Worm (Caenorhabditis elegans) whole organism, L1 larva: ENCODE measurements around the gene ttbk-6.

Source experiments
- C04F5.9 ChIP-seq: sonication (generic microtip); optimal IDR thresholded peaks from 2 replicates; lab custom pipeline; 2016; ENCODE audit warnings: missing genetic modification characterization, missing compliant biosample characterization
- C16A3.4 ChIP-seq: fragments of 150-350 bp; optimal IDR thresholded peaks from 2 replicates; lab custom pipeline; 2014; ENCODE audit warnings: missing biosample characterization, missing genetic modification characterization
- F16B12.6 ChIP-seq: fragments of 150-350 bp; optimal IDR thresholded peaks from 2 replicates; lab custom pipeline; 2014; ENCODE audit warnings: missing biosample characterization, missing genetic modification characterization
- Y116A8C.19 ChIP-seq: sonication (generic microtip); optimal IDR thresholded peaks from 2 replicates; lab custom pipeline; 2016; ENCODE audit warnings: missing compliant biosample characterization, missing genetic modification characterization, borderline replicate concordance
- aha-1 ChIP-seq: fragments of 150-350 bp; optimal IDR thresholded peaks from 2 replicates; lab custom pipeline; 2014; ENCODE audit warnings: missing biosample characterization, missing genetic modification characterization
- blmp-1 ChIP-seq: fragments of 150-350 bp; optimal IDR thresholded peaks from 2 replicates; lab custom pipeline; 2014; ENCODE audit warnings: missing biosample characterization, missing genetic modification characterization
- ceh-8 ChIP-seq: fragments of 200-800 bp; sonication (Bioruptor generic); optimal IDR thresholded peaks from 2 replicates; lab custom pipeline; 2018; ENCODE audit warnings: mild to moderate bottlenecking, missing genetic modification characterization, moderate library complexity, missing compliant biosample characterization
- dsc-1 ChIP-seq: sonication (generic microtip); optimal IDR thresholded peaks from 2 replicates; lab custom pipeline; 2016; ENCODE audit warnings: mild to moderate bottlenecking, missing genetic modification characterization, missing compliant biosample characterization
- efl-1 ChIP-seq, 4 experiments: fragments of 150-350 bp; optimal IDR thresholded peaks in 3 of 4; peaks in 1 of 4; 1 replicate in 1 of 4; 2 replicates in 3 of 4; lab custom pipeline; 2014; ENCODE audit warnings: missing biosample characterization in 2 of 4, missing genetic modification characterization in 2 of 4, missing genetic modification reagents in 2 of 4
- efl-3 ChIP-seq: fragments of 200-800 bp; sonication (Bioruptor generic); optimal IDR thresholded peaks from 2 replicates; lab custom pipeline; 2018; ENCODE audit warnings: mild to moderate bottlenecking, missing genetic modification characterization, missing compliant biosample characterization
- egl-13 ChIP-seq: sonication (generic microtip); optimal IDR thresholded peaks from 2 replicates; lab custom pipeline; 2016; ENCODE audit warnings: missing genotype, missing genetic modification reagents, missing genetic modification characterization, missing compliant biosample characterization
- elt-2 ChIP-seq: sonication (generic microtip); optimal IDR thresholded peaks from 2 replicates; lab custom pipeline; 2016; ENCODE audit warnings: missing genetic modification characterization, mild to moderate bottlenecking, inconsistent platforms, missing compliant biosample characterization, missing genetic modification reagents
- elt-3 ChIP-seq, 6 experiments: fragments of 150-350 bp in 1 of 6; sonication (generic microtip); optimal IDR thresholded peaks; 2 replicates each; lab custom pipeline; 2017 to 2018; ENCODE audit warnings: missing biosample characterization in 6 of 6, missing genetic modification characterization in 6 of 6, inconsistent platforms in 1 of 6
- fkh-4 ChIP-seq: sonication (generic microtip); optimal IDR thresholded peaks from 2 replicates; lab custom pipeline; 2016; ENCODE audit warnings: missing compliant biosample characterization, missing genetic modification characterization, borderline replicate concordance
- fkh-8 ChIP-seq: sonication (generic microtip); optimal IDR thresholded peaks from 2 replicates; lab custom pipeline; 2016; ENCODE audit warnings: mild to moderate bottlenecking, missing genetic modification characterization, missing compliant biosample characterization
- grh-1 ChIP-seq: fragments of 200-800 bp; sonication (Bioruptor generic); IDR thresholded peaks from 2 replicates; pipeline ENCODE4 v1.3.6; 2022; ENCODE audit warnings: missing genetic modification reagents, missing genetic modification characterization, missing compliant biosample characterization
- hlh-17 ChIP-seq: fragments of 200-800 bp; sonication (Bioruptor generic); optimal IDR thresholded peaks from 2 replicates; lab custom pipeline; 2018; ENCODE audit warnings: missing genetic modification characterization, mild to moderate bottlenecking, missing compliant biosample characterization, moderate library complexity, borderline replicate concordance
- jun-1 ChIP-seq: fragments of 150-350 bp; optimal IDR thresholded peaks from 2 replicates; lab custom pipeline; 2014; ENCODE audit warnings: missing biosample characterization, missing genetic modification reagents, missing genetic modification characterization
- lin-13 ChIP-seq: fragments of 150-350 bp; optimal IDR thresholded peaks from 2 replicates; lab custom pipeline; 2014; ENCODE audit warnings: missing biosample characterization, missing genetic modification reagents, missing genetic modification characterization
- lin-14 ChIP-seq: fragments of 200-800 bp; sonication (Bioruptor generic); optimal IDR thresholded peaks from 2 replicates; lab custom pipeline; 2018; ENCODE audit warnings: mild to moderate bottlenecking, missing genetic modification characterization, moderate library complexity, missing compliant biosample characterization
- lin-39 ChIP-seq: fragments of 150-350 bp; optimal IDR thresholded peaks from 2 replicates; lab custom pipeline; 2014; ENCODE audit warnings: missing biosample characterization, missing genetic modification reagents, missing genetic modification characterization
- mdl-1 ChIP-seq, 2 experiments: fragments of 150-350 bp; optimal IDR thresholded peaks; 2 replicates each; lab custom pipeline; 2014 to 2017; ENCODE audit warnings: missing biosample characterization in 2 of 2, missing genetic modification characterization in 2 of 2, inconsistent platforms in 1 of 2
- mep-1 ChIP-seq: fragments of 150-350 bp; optimal IDR thresholded peaks from 2 replicates; lab custom pipeline; 2014; ENCODE audit warnings: missing biosample characterization, missing genetic modification characterization
- nhr-11 ChIP-seq: fragments of 150-350 bp; optimal IDR thresholded peaks from 2 replicates; lab custom pipeline; 2014; ENCODE audit warnings: missing biosample characterization, missing genetic modification characterization
- nhr-19 ChIP-seq: fragments of 200-800 bp; sonication (Bioruptor generic); conservative IDR thresholded peaks from 2 replicates; pipeline ENCODE4 v1.3.6; 2022; ENCODE audit warnings: missing genetic modification characterization, missing compliant biosample characterization
- nhr-20 ChIP-seq: sonication (generic microtip); optimal IDR thresholded peaks from 2 replicates; lab custom pipeline; 2016; ENCODE audit warnings: mild to moderate bottlenecking, missing genetic modification characterization, missing compliant biosample characterization
- nhr-237 ChIP-seq: fragments of 150-350 bp; optimal IDR thresholded peaks from 2 replicates; lab custom pipeline; 2014; ENCODE audit warnings: missing biosample characterization, missing genetic modification characterization
- nhr-28 ChIP-seq: fragments of 150-350 bp; optimal IDR thresholded peaks from 2 replicates; lab custom pipeline; 2014; ENCODE audit warnings: missing biosample characterization, missing genetic modification characterization
- nhr-47 ChIP-seq: sonication (generic microtip); optimal IDR thresholded peaks from 2 replicates; lab custom pipeline; 2016; ENCODE audit warnings: mild to moderate bottlenecking, missing genetic modification characterization, moderate library complexity, missing compliant biosample characterization
- nhr-71 ChIP-seq: sonication (generic microtip); optimal IDR thresholded peaks from 2 replicates; lab custom pipeline; 2016; ENCODE audit warnings: mild to moderate bottlenecking, missing genetic modification characterization, moderate library complexity, missing compliant biosample characterization
- nhr-77 ChIP-seq: fragments of 150-350 bp; optimal IDR thresholded peaks from 2 replicates; lab custom pipeline; 2014; ENCODE audit warnings: missing biosample characterization, missing genetic modification characterization
- nhr-84 ChIP-seq: sonication (generic microtip); optimal IDR thresholded peaks from 2 replicates; lab custom pipeline; 2017; ENCODE audit warnings: missing biosample characterization, missing genetic modification characterization
- nhr-85 ChIP-seq: sonication (generic microtip); peaks from one replicate; lab custom pipeline; 2016; ENCODE audit warnings: missing genetic modification characterization, inconsistent platforms, missing compliant biosample characterization
- nhr-90 ChIP-seq: sonication (generic microtip); optimal IDR thresholded peaks from 2 replicates; lab custom pipeline; 2016; ENCODE audit warnings: mild to moderate bottlenecking, missing genetic modification characterization, missing compliant biosample characterization; ENCODE audit not compliant: poor library complexity
- pax-3 ChIP-seq: fragments of 200-800 bp; sonication (Bioruptor generic); optimal IDR thresholded peaks from 2 replicates; lab custom pipeline; 2018; ENCODE audit warnings: mild to moderate bottlenecking, missing genetic modification characterization, moderate library complexity, missing compliant biosample characterization
- pqm-1 ChIP-seq: sonication (generic microtip); optimal IDR thresholded peaks from 3 replicates; lab custom pipeline; 2017; ENCODE audit warnings: missing biosample characterization, missing genetic modification characterization
- rnt-1 ChIP-seq: sonication (generic microtip); optimal IDR thresholded peaks from 2 replicates; lab custom pipeline; 2016; ENCODE audit warnings: mild to moderate bottlenecking, missing genetic modification characterization, moderate library complexity, missing compliant biosample characterization
- skn-1 ChIP-seq: fragments of 150-350 bp; optimal IDR thresholded peaks from 2 replicates; lab custom pipeline; 2014; ENCODE audit warnings: missing biosample characterization, missing genetic modification characterization
- snpc-4 ChIP-seq: fragments of 150-350 bp; optimal IDR thresholded peaks from 2 replicates; lab custom pipeline; 2014; ENCODE audit warnings: missing biosample characterization, missing genetic modification characterization
- snu-23 ChIP-seq: sonication (generic microtip); optimal IDR thresholded peaks from 2 replicates; lab custom pipeline; 2016; ENCODE audit warnings: missing genetic modification characterization, missing compliant biosample characterization
- sox-4 ChIP-seq: sonication (generic microtip); optimal IDR thresholded peaks from 2 replicates; lab custom pipeline; 2016; ENCODE audit warnings: missing genetic modification characterization, missing compliant biosample characterization
- swsn-7 ChIP-seq: sonication (generic microtip); optimal IDR thresholded peaks from 2 replicates; lab custom pipeline; 2016; ENCODE audit warnings: missing genetic modification characterization, missing compliant biosample characterization
- tbx-2 ChIP-seq: sonication (generic microtip); optimal IDR thresholded peaks from 2 replicates; lab custom pipeline; 2016; ENCODE audit warnings: missing genetic modification characterization, missing compliant biosample characterization
- tlp-1 ChIP-seq: fragments of 150-350 bp; optimal IDR thresholded peaks from 2 replicates; lab custom pipeline; 2014; ENCODE audit warnings: missing biosample characterization, missing genetic modification characterization
- unc-130 ChIP-seq: fragments of 150-350 bp; optimal IDR thresholded peaks from 2 replicates; lab custom pipeline; 2017; ENCODE audit warnings: missing biosample characterization, missing genetic modification characterization, inconsistent platforms
- vab-15 ChIP-seq: sonication (generic microtip); optimal IDR thresholded peaks from 2 replicates; lab custom pipeline; 2017; ENCODE audit warnings: missing genotype, mild to moderate bottlenecking, missing genetic modification characterization, missing compliant biosample characterization
- xbp-1 ChIP-seq: sonication (generic microtip); optimal IDR thresholded peaks from 2 replicates; lab custom pipeline; 2016; ENCODE audit warnings: missing genetic modification characterization, missing compliant biosample characterization
- zip-4 ChIP-seq: fragments of 200-800 bp; sonication (Bioruptor generic); optimal IDR thresholded peaks from 2 replicates; lab custom pipeline; 2018; ENCODE audit warnings: mild to moderate bottlenecking, missing genetic modification characterization, moderate library complexity, missing compliant biosample characterization
- ztf-4 ChIP-seq: fragments of 150-350 bp; optimal IDR thresholded peaks from 2 replicates; lab custom pipeline; 2014; ENCODE audit warnings: missing biosample characterization, missing genetic modification characterization

The ttbk-6 gene

ce11 chrIII:5077150-5077814 lies 2.8 kb downstream of the ttbk-6 start, which contains the start of gene alh-1 (continued):
- TF ChIP-seq dsc-1 (tag; lab: Kevin White, UChicago) (no peak), nhr-85 (tag; lab: Kevin White, UChicago) (peak; percentile 57), nhr-28 (tag; lab: Kevin White, UChicago) (no peak), sox-4 (tag; lab: Kevin White, UChicago) (no peak), nhr-20 (tag; lab: Kevin White, UChicago) (peak; percentile 57)

DNA sequence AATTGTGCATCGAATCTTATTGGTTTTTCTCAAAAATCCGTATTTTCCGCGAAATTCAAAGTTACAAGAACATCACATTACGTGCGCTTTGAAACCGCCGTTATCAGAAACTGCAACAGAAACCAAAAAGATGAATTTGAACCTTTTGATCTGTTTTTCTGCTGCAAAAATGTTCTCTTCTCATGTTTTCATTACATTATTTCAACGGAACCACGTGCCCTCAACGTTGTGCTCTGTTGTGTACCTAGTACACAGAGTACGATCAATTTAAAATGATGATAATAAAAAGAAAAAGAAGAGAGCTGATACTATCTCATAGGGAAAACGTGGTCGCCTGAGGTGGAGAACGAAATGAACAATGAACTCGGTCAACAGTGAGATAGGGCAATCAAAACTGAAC lies 3.6 kb downstream of the ttbk-6 start:
- TF ChIP-seq nhr-85 (tag; lab: Kevin White, UChicago) (peak; percentile 90), lin-39 (tag; lab: Kevin White, UChicago) (no peak), F16B12.6 (tag; lab: Kevin White, UChicago) (no peak), snu-23 (GFP tag; lab: Kevin White, UChicago) (peak; percentile 87), lin-14 (GFP tag; lab: Kevin White, UChicago) (peak; percentile 94), nhr-11 (tag; lab: Kevin White, UChicago) (peak; percentile 32), nhr-71 (tag; lab: Kevin White, UChicago) (peak; percentile 94), pqm-1 (tag; lab: Kevin White, UChicago) (no peak), nhr-20 (tag; lab: Kevin White, UChicago) (peak; percentile 96), skn-1 (tag; lab: Kevin White, UChicago) (peak; percentile 90), sox-4 (tag; lab: Kevin White, UChicago) (no peak), fkh-8 (tag; lab: Kevin White, UChicago) (peak; percentile 8), aha-1 (no peak), efl-1 (optimal IDR thresholded peaks at IDR 0.05; lab: Kevin White, UChicago) (peak; percentile 9 to 38), efl-1 (GFP tag; optimal IDR thresholded peaks at IDR 0.05 in 1 of 2; lab: Kevin White, UChicago) (peak; percentile 27 to 91), hlh-17 (GFP tag; lab: Kevin White, UChicago) (no peak), C04F5.9 (tag; lab: Kevin White, UChicago) (peak; percentile 13), pax-3 (tag; lab: Kevin White, UChicago) (no peak), nhr-237 (no peak), rnt-1 (tag; lab: Kevin White, UChicago) (peak; percentile 60), vab-15 (tag; lab: Kevin White, UChicago) (no peak), lin-13 (GFP tag; lab: Kevin White, UChicago) (no peak), mdl-1 (tag; optimal IDR thresholded peaks at IDR 0.05; lab: Kevin White, UChicago) (peak in 1 of 2 experiments; percentile 97), nhr-47 (tag; lab: Kevin White, UChicago) (peak; percentile 80), mep-1 (peak; percentile 43), Y116A8C.19 (tag; lab: Kevin White, UChicago) (no peak), grh-1 (GFP tag; lab: Robert Waterston, UW) (peak; percentile 42; the same call in 1 of the 2 replicates), tbx-2 (peak; percentile 86), snpc-4 (tag; lab: Kevin White, UChicago) (peak; percentile 53), blmp-1 (tag; lab: Kevin White, UChicago) (peak; percentile 44), fkh-4 (tag; lab: Kevin White, UChicago) (no peak), C16A3.4 (peak; percentile 68), tlp-1 (no peak), jun-1 (tag; lab: Kevin White, UChicago) (peak; percentile 44), nhr-90 (tag; lab: Kevin White, UChicago) (peak; percentile 90), nhr-77 (tag; lab: Kevin White, UChicago) (peak; percentile 45), nhr-19 (GFP tag; lab: Robert Waterston, UW) (peak; percentile 97), zip-4 (no peak), egl-13 (tag; lab: Kevin White, UChicago) (no peak), elt-3 (tag; optimal IDR thresholded peaks at IDR 0.05; lab: Kevin White, UChicago) (peak in 3 of 6 experiments; percentile 18 to 95 (median 72)), unc-130 (tag; lab: Kevin White, UChicago) (peak; percentile 90), nhr-84 (tag; lab: Kevin White, UChicago) (no peak), efl-3 (no peak), elt-2 (tag; lab: Kevin White, UChicago) (peak; percentile 86), ztf-4 (peak; percentile 25), ceh-8 (GFP tag; lab: Kevin White, UChicago) (no peak), swsn-7 (tag; lab: Kevin White, UChicago) (peak; percentile 49), xbp-1 (tag; lab: Kevin White, UChicago) (peak; percentile 23)
